Fruit fly (Drosophila melanogaster): ENCODE data around the gene CG12983.

CG12983 gene

DNA sequence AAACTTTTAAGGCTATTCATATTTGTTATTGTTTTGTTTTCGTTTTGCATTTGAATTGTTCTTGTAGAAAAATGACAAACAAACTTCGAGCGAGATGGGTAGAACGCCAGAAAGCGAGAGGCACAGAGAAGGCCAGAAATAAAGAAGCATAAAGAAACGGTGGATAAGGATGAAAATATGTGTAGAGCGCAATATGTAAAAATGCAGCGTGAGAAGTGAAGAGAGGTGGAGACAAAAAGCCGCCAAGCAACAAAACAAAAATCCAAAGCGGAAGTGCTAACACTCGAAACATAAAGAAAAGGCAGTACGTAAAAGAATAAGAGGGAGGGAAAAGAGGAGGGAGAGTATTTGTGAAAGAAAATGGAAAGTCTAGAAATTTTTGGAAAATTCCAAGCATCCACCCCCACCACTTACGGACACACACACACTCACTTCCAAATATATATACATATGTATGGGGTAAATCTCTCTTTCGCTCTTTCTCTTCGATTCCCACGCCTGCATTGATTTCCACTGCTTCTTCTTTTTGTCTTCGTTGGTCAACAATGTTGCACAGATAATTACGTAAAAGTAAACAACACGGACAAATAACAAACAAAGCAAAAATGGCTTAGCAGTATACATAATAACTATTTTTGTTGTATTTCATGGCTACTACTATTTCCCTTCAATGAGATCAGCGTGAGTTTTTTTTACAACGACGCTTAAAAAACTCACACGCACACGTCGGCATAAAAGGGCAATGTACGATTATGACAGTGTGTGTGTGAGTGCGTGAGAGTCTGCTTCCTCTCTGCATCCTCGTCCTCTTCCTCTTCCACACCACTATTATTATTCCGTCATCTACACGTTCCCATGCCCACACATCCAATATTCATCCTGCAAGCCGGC is 41.0 kb upstream of the CG12983 start (continued):
- TF ChIP-seq CG17385 (GFP tag; optimal IDR thresholded peaks at IDR 0.05) = peak; percentile 82
- TF ChIP-seq D19A (tag; optimal IDR thresholded peaks at IDR 0.05) = no peak
- TF ChIP-seq NFAT (GFP tag; IDR thresholded peaks at IDR 0.05) = no peak
- peak; percentile 81 for TF ChIP-seq CG15696 (tag; optimal IDR thresholded peaks at IDR 0.05)
- peak; percentile 26 for TF ChIP-seq Ets65A (GFP tag)
- peak; percentile 68 for TF ChIP-seq gsb-n (tag; optimal IDR thresholded peaks at IDR 0.05)
- TF ChIP-seq peb (GFP tag; IDR thresholded peaks at IDR 0.05) = no peak
- no peak for TF ChIP-seq GATAe (GFP tag; conservative IDR thresholded peaks at IDR 0.05)
- TF ChIP-seq crc (GFP tag; optimal IDR thresholded peaks at IDR 0.05) = no peak
- no peak for TF ChIP-seq Atf-2 (GFP tag; optimal IDR thresholded peaks at IDR 0.05)
- no peak for TF ChIP-seq CG17186 (GFP tag; optimal IDR thresholded peaks at IDR 0.05)
- TF ChIP-seq dmrt11E (tag; optimal IDR thresholded peaks at IDR 0.05) = peak; percentile 40
- no peak for TF ChIP-seq Chrac-16 (GFP tag; optimal IDR thresholded peaks at IDR 0.05)
- TF ChIP-seq CG14710 (tag; optimal IDR thresholded peaks at IDR 0.05) = peak; percentile 41
- TF ChIP-seq mld (GFP tag; IDR thresholded peaks at IDR 0.05; ENCODE audit: partially characterized antibody) = no peak
- no peak for TF ChIP-seq NK7.1 (GFP tag; optimal IDR thresholded peaks at IDR 0.05)
- TF ChIP-seq danr (GFP tag; IDR thresholded peaks at IDR 0.05) = no peak
- TF ChIP-seq grau (tag; optimal IDR thresholded peaks at IDR 0.05) = no peak
- TF ChIP-seq pzg (GFP tag; optimal IDR thresholded peaks at IDR 0.05) = no peak
- no peak for TF ChIP-seq dysf (GFP tag; IDR thresholded peaks at IDR 0.05)
- no peak for TF ChIP-seq CG14965 (GFP tag; optimal IDR thresholded peaks at IDR 0.05; ENCODE audit: borderline replicate concordance)
- TF ChIP-seq CG7271 (tag; optimal IDR thresholded peaks at IDR 0.05) = no peak
- peak; percentile 77 for TF ChIP-seq CG33557 (GFP tag; optimal IDR thresholded peaks at IDR 0.05)
- TF ChIP-seq CG3847 (GFP tag; IDR thresholded peaks at IDR 0.05) = no peak
- peak; percentile 49 for TF ChIP-seq CG7987 (GFP tag; optimal IDR thresholded peaks at IDR 0.05)
- no peak for TF ChIP-seq Meics (GFP tag; optimal IDR thresholded peaks at IDR 0.05)
- TF ChIP-seq CG10209 (GFP tag; optimal IDR thresholded peaks at IDR 0.05) = peak; percentile 61
- peak; percentile 56 for TF ChIP-seq onecut (GFP tag; IDR thresholded peaks at IDR 0.05)
- no peak for TF ChIP-seq CG10959 (GFP tag; IDR thresholded peaks at IDR 0.05)
- peak in 1 of 2 experiments; percentile 49 for TF ChIP-seq bsh (GFP tag; optimal IDR thresholded peaks at IDR 0.05)
- TF ChIP-seq dpn (GFP tag; optimal IDR thresholded peaks at IDR 0.05) = peak in 1 of 2 experiments; percentile 36
- no peak for TF ChIP-seq Sry-δ (GFP tag; optimal IDR thresholded peaks at IDR 0.05)
- no peak for TF ChIP-seq Sry-β (GFP tag; optimal IDR thresholded peaks at IDR 0.05)
- TF ChIP-seq otp (GFP tag; IDR thresholded peaks at IDR 0.05) = peak; percentile 65; the same call in 1 of the 3 replicates
- TF ChIP-seq Fer2 (tag; optimal IDR thresholded peaks at IDR 0.05) = no peak
- no peak for TF ChIP-seq CG10274 (GFP tag; optimal IDR thresholded peaks at IDR 0.05)
- no peak for TF ChIP-seq tin (GFP tag; optimal IDR thresholded peaks at IDR 0.05)
- no peak for TF ChIP-seq hbn (GFP tag; IDR thresholded peaks at IDR 0.05; ENCODE audit: partially characterized antibody)
- TF ChIP-seq CG17912 (GFP tag; optimal IDR thresholded peaks at IDR 0.05) = no peak
- no peak for TF ChIP-seq CG18619 (GFP tag; optimal IDR thresholded peaks at IDR 0.05)
- TF ChIP-seq CG4328 (GFP tag; optimal IDR thresholded peaks at IDR 0.05) = no peak
- peak; percentile 94 for TF ChIP-seq fd102C (GFP tag; optimal IDR thresholded peaks at IDR 0.05)
- no peak for TF ChIP-seq dm (GFP tag; optimal IDR thresholded peaks at IDR 0.05)
- peak; percentile 44; the same call in 1 of the 2 replicates for TF ChIP-seq chm (GFP tag; IDR thresholded peaks at IDR 0.05)
- no peak for TF ChIP-seq gsb (GFP tag; IDR thresholded peaks at IDR 0.05)
- TF ChIP-seq Hr3 (GFP tag; optimal IDR thresholded peaks at IDR 0.05) = no peak
- TF ChIP-seq CG7556 (GFP tag; optimal IDR thresholded peaks at IDR 0.05) = no peak
- TF ChIP-seq CG10462 (GFP tag; optimal IDR thresholded peaks at IDR 0.05) = no peak
- no peak for TF ChIP-seq sima (GFP tag; optimal IDR thresholded peaks at IDR 0.05)
